Fruit fly (Drosophila melanogaster): ENCODE results near the gene yem.

yem gene

DNA sequence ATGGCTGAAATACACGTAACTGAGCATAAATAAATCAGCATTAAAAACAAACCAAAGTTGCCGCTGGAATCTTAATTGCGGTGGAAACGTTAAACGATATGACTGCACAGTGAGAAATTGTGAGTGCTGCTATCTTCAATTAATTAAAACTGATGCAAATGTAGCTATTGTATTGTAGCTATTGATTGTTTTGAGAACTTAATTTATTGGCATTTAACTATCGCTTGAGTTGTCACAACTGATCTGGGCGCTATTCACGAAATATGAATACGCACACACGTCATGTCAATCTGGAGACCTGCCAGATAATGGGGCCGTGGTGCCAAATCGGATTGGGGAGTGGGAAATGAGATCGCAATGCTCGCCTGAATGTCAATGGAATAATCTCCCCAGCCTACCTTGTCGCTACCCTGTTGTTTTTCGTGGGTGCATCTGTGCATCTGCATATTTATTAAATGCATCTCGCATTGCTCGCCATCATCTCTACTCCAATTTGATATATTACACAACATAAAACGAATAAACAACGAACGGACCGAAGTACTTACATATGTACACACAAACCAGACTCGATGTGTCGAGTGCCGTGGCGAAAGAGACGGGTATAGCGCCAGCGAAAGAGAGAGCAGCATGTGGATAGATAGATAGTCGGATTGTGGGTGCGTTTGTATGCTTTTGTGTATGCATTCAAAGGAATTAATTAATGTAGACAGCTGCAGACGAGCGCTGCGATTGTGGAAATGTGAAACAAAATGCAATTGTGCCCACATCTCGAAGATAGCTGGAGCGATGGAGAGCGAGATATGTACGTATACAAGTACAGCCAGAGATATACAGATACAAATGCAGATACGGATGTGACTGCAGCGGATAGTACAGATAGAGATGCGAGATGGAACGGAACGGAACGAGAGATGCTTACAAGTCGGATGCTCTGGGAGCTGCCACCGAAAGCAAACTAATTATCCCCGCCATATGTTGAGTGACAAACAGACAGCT is 38.9 kb downstream of the yem start (continued):
- no peak for TF ChIP-seq slou (GFP tag; optimal IDR thresholded peaks at IDR 0.05)
- no peak for TF ChIP-seq CG6272 (GFP tag; IDR thresholded peaks at IDR 0.05)
- no peak for TF ChIP-seq Fer3 (tag; optimal IDR thresholded peaks at IDR 0.05)
- TF ChIP-seq cas (GFP tag; IDR thresholded peaks at IDR 0.05) = no peak
- TF ChIP-seq MTF-1 (GFP tag; optimal IDR thresholded peaks at IDR 0.05; ENCODE audit: borderline replicate concordance) = no peak
- TF ChIP-seq Ravus (GFP tag; IDR thresholded peaks at IDR 0.05) = no peak
- TF ChIP-seq Elba2 (GFP tag; optimal IDR thresholded peaks at IDR 0.05) = no peak
- peak; percentile 36 for TF ChIP-seq CG12219 (GFP tag; optimal IDR thresholded peaks at IDR 0.05)
- no peak for TF ChIP-seq z (GFP tag; IDR thresholded peaks at IDR 0.05)
- peak; percentile 14 for TF ChIP-seq HHEX (GFP tag; optimal IDR thresholded peaks at IDR 0.05)
- TF ChIP-seq CG14014 (GFP tag; IDR thresholded peaks at IDR 0.05) = no peak
- TF ChIP-seq CG10565 (GFP tag; optimal IDR thresholded peaks at IDR 0.05) = no peak
- no peak for TF ChIP-seq corto (GFP tag; optimal IDR thresholded peaks at IDR 0.05)
- TF ChIP-seq Oaz (GFP tag; IDR thresholded peaks at IDR 0.05) = no peak
- no peak for TF ChIP-seq Sry-δ (GFP tag; optimal IDR thresholded peaks at IDR 0.05)
- TF ChIP-seq CG17186 (GFP tag; optimal IDR thresholded peaks at IDR 0.05) = no peak
- no peak for TF ChIP-seq inv (GFP tag; IDR thresholded peaks at IDR 0.05; ENCODE audit: partially characterized antibody)
- no peak for TF ChIP-seq sr (GFP tag; IDR thresholded peaks at IDR 0.05)
- TF ChIP-seq cad (GFP tag; optimal IDR thresholded peaks at IDR 0.05) = no peak
- TF ChIP-seq dan (GFP tag; IDR thresholded peaks at IDR 0.05) = no peak
- TF ChIP-seq bowl (GFP tag; IDR thresholded peaks at IDR 0.05) = no peak
- TF ChIP-seq Dfd (GFP tag; optimal IDR thresholded peaks at IDR 0.05) = no peak
- TF ChIP-seq Meics (GFP tag; optimal IDR thresholded peaks at IDR 0.05) = no peak
- TF ChIP-seq Gug (GFP tag; IDR thresholded peaks at IDR 0.05) = no peak
- TF ChIP-seq mam (GFP tag; optimal IDR thresholded peaks at IDR 0.05) = no peak
- no peak for TF ChIP-seq crp (GFP tag; optimal IDR thresholded peaks at IDR 0.05)
- no peak for TF ChIP-seq CG30020 (tag; optimal IDR thresholded peaks at IDR 0.05)
- peak; percentile 59; the same call in 1 of the 2 replicates for TF ChIP-seq Awh (GFP tag; IDR thresholded peaks at IDR 0.05)
- TF ChIP-seq CG3163 (GFP tag; optimal IDR thresholded peaks at IDR 0.05) = no peak
- TF ChIP-seq CG12744 (GFP tag; optimal IDR thresholded peaks at IDR 0.05) = no peak
- no peak for TF ChIP-seq Neu2 (GFP tag; optimal IDR thresholded peaks at IDR 0.05; ENCODE audit: borderline replicate concordance)
- TF ChIP-seq crc (GFP tag; optimal IDR thresholded peaks at IDR 0.05) = no peak
- TF ChIP-seq CG9727 (GFP tag; optimal IDR thresholded peaks at IDR 0.05) = peak; percentile 17
- TF ChIP-seq Mrtf (GFP tag; IDR thresholded peaks at IDR 0.05) = no peak
- no peak for TF ChIP-seq exex (tag; optimal IDR thresholded peaks at IDR 0.05)
- TF ChIP-seq dmrt99B (tag; optimal IDR thresholded peaks at IDR 0.05) = peak; percentile 14
- TF ChIP-seq Dip2 (GFP tag; IDR thresholded peaks at IDR 0.05) = no peak
- peak; percentile 1 for TF ChIP-seq CG10979 (tag; optimal IDR thresholded peaks at IDR 0.05)
- TF ChIP-seq Chrac-16 (GFP tag; optimal IDR thresholded peaks at IDR 0.05) = no peak
- no peak for TF ChIP-seq CG17328 (GFP tag; IDR thresholded peaks at IDR 0.05)
- TF ChIP-seq CG10366 (GFP tag; IDR thresholded peaks at IDR 0.05) = no peak
- no peak for TF ChIP-seq disco-r (GFP tag; optimal IDR thresholded peaks at IDR 0.05)
- TF ChIP-seq fd3F (GFP tag; optimal IDR thresholded peaks at IDR 0.05) = no peak
- TF ChIP-seq CG31365 (tag; optimal IDR thresholded peaks at IDR 0.05) = peak; percentile 1
- TF ChIP-seq usp (GFP tag; optimal IDR thresholded peaks at IDR 0.05) = no peak
- peak; percentile 63 for TF ChIP-seq Deaf1 (tag; optimal IDR thresholded peaks at IDR 0.05)
- peak; percentile 38 for TF ChIP-seq CG2875 (GFP tag; optimal IDR thresholded peaks at IDR 0.05)
- peak; percentile 81 for TF ChIP-seq CG2199 (GFP tag; IDR thresholded peaks at IDR 0.05)
- TF ChIP-seq Dref (GFP tag; IDR thresholded peaks at IDR 0.05) = no peak
- TF ChIP-seq CG12942 (GFP tag; optimal IDR thresholded peaks at IDR 0.05) = no peak

Data from whole organism, embryonic.